Fruit fly (Drosophila melanogaster) whole organism, embryonic: ENCODE data around the gene cav.
A peak's percentile ranks its signal among the peaks of the same experiment; 100 is the strongest.

Experiments
- CG13287 ChIP-seq: fragments of 200-800 bp; sonication (Bioruptor generic); IDR thresholded peaks from 2 replicates; pipeline ENCODE4 v1.3.6; 2022; ENCODE audit warnings: missing biosample characterization, missing genetic modification characterization; ENCODE audit not compliant: partially characterized antibody
- CG14441 ChIP-seq: fragments of 200-800 bp; sonication (Bioruptor generic); IDR thresholded peaks from 2 replicates; pipeline ENCODE4 v1.3.6; 2022; ENCODE audit warnings: missing biosample characterization, missing genetic modification characterization
- CG14667 ChIP-seq: fragments of 200-800 bp; sonication (Bioruptor generic); IDR thresholded peaks from 2 replicates; pipeline ENCODE4 v1.3.6; 2022; ENCODE audit warnings: missing biosample characterization, missing genetic modification characterization
- CG16815 ChIP-seq: fragments of 200-800 bp; sonication (Bioruptor generic); optimal IDR thresholded peaks from 3 replicates; lab custom pipeline; 2017; ENCODE audit warnings: missing biosample characterization, mild to moderate bottlenecking, missing genetic modification characterization
- CG17385 ChIP-seq: fragments of 200-800 bp; sonication (Bioruptor generic); optimal IDR thresholded peaks from 3 replicates; lab custom pipeline; 2018; ENCODE audit warnings: missing biosample characterization, mild to moderate bottlenecking, missing genetic modification characterization
- CG2875 ChIP-seq: fragments of 200-800 bp; sonication (Bioruptor generic); optimal IDR thresholded peaks from 2 replicates; lab custom pipeline; 2017; ENCODE audit warnings: missing biosample characterization, mild to moderate bottlenecking, missing genetic modification characterization, missing genetic modification reagents
- CG31224 ChIP-seq: fragments of 200-800 bp; sonication (Bioruptor generic); IDR thresholded peaks from 2 replicates; pipeline ENCODE4 v1.3.6; 2022; ENCODE audit warnings: missing biosample characterization, missing genetic modification characterization
- CG32532 ChIP-seq: fragments of 200-800 bp; sonication (Bioruptor generic); IDR thresholded peaks from 2 replicates; pipeline ENCODE4 v1.3.6; 2022; ENCODE audit warnings: missing biosample characterization, missing genetic modification characterization
- CG34422 ChIP-seq: fragments of 200-800 bp; sonication (Bioruptor generic); IDR thresholded peaks from 3 replicates; pipeline ENCODE4 v1.3.6; 2022; ENCODE audit warnings: missing biosample characterization, missing genetic modification characterization
- CG6654 ChIP-seq: fragments of 200-800 bp; sonication (Bioruptor generic); optimal IDR thresholded peaks from 2 replicates; lab custom pipeline; 2017; ENCODE audit warnings: missing biosample characterization, mild to moderate bottlenecking, missing genetic modification characterization
- CG8290 ChIP-seq, 3 experiments: fragments of 200-800 bp; sonication (Bioruptor generic); optimal IDR thresholded peaks; 2 replicates each; lab custom pipeline; 2016 to 2019; ENCODE audit warnings: missing biosample characterization in 3 of 3, missing genetic modification characterization in 3 of 3, mild to moderate bottlenecking in 2 of 3, moderate library complexity in 1 of 3
- CG8924 ChIP-seq: fragments of 200-800 bp; optimal IDR thresholded peaks from 3 replicates; lab custom pipeline; 2019; ENCODE audit warnings: missing biosample characterization, mild to moderate bottlenecking, missing genetic modification characterization, moderate library complexity
- Dek ChIP-seq: fragments of 200-800 bp; sonication (Bioruptor generic); optimal IDR thresholded peaks from 3 replicates; lab custom pipeline; 2019; ENCODE audit warnings: missing biosample characterization, mild to moderate bottlenecking, missing genetic modification characterization, moderate library complexity
- E2f2 ChIP-seq: fragments of 200-800 bp; sonication (Bioruptor generic); IDR thresholded peaks from 2 replicates; pipeline ENCODE4 v1.3.6; 2022; ENCODE audit warnings: missing biosample characterization, missing genetic modification characterization
- Ets97D ChIP-seq: fragments of 200-800 bp; sonication (Bioruptor generic); optimal IDR thresholded peaks from 3 replicates; lab custom pipeline; 2016; ENCODE audit warnings: missing biosample characterization, missing genetic modification characterization
- GATAe ChIP-seq: fragments of 200-800 bp; sonication (Bioruptor generic); conservative IDR thresholded peaks from 2 replicates; pipeline ENCODE4 v1.3.6; 2022; ENCODE audit warnings: missing biosample characterization, missing genetic modification characterization
- HLH4C ChIP-seq: fragments of 200-800 bp; sonication (Bioruptor generic); IDR thresholded peaks from 3 replicates; pipeline ENCODE4 v1.3.6; 2022; ENCODE audit warnings: missing biosample characterization, missing genetic modification characterization; ENCODE audit not compliant: partially characterized antibody
- MBD-R2 ChIP-seq: fragments of 200-800 bp; sonication (Bioruptor generic); IDR thresholded peaks from 2 replicates; pipeline ENCODE4 v1.3.6; 2022; ENCODE audit warnings: missing biosample characterization, missing genetic modification characterization
- MESR4 ChIP-seq: fragments of 200-800 bp; sonication (Bioruptor generic); optimal IDR thresholded peaks from 2 replicates; lab custom pipeline; 2018; ENCODE audit warnings: missing biosample characterization, mild to moderate bottlenecking, missing genetic modification characterization, moderate library complexity
- Mrtf ChIP-seq: fragments of 200-800 bp; sonication (Bioruptor generic); IDR thresholded peaks from 3 replicates; pipeline ENCODE4 v1.3.6; 2022; ENCODE audit warnings: missing biosample characterization, missing genetic modification characterization
- Nf-YA ChIP-seq: fragments of 200-800 bp; sonication (Bioruptor generic); IDR thresholded peaks from 2 replicates; pipeline ENCODE4 v1.3.6; 2022; ENCODE audit warnings: missing biosample characterization, missing genetic modification characterization
- Optix ChIP-seq: fragments of 200-800 bp; sonication (Bioruptor generic); IDR thresholded peaks from 3 replicates; pipeline ENCODE4 v1.3.6; 2022; ENCODE audit warnings: missing biosample characterization, missing genetic modification characterization
- Pdp1 ChIP-seq, 2 experiments: fragments of 200-800 bp; sonication (Bioruptor generic); optimal IDR thresholded peaks; 3 replicates each; lab custom pipeline; 2016; ENCODE audit warnings: missing biosample characterization in 2 of 2, missing genetic modification characterization in 2 of 2, mild to moderate bottlenecking in 1 of 2, moderate library complexity in 1 of 2
- Rfx ChIP-seq: fragments of 200-800 bp; sonication (Bioruptor generic); IDR thresholded peaks from 2 replicates; pipeline ENCODE4 v1.3.6; 2022; ENCODE audit warnings: missing biosample characterization, missing genetic modification characterization
- Scr ChIP-seq: fragments of 200-800 bp; sonication (Bioruptor generic); IDR thresholded peaks from 2 replicates; pipeline ENCODE4 v1.3.6; 2022; ENCODE audit warnings: missing biosample characterization, missing genetic modification characterization; ENCODE audit not compliant: partially characterized antibody
- Taf1 ChIP-seq: fragments of 200-800 bp; sonication (Bioruptor generic); IDR thresholded peaks from 2 replicates; pipeline ENCODE4 v1.3.6; 2022; ENCODE audit warnings: missing biosample characterization, missing genetic modification characterization
- abd-A ChIP-seq: fragments of 200-800 bp; sonication (Bioruptor generic); optimal IDR thresholded peaks from 3 replicates; lab custom pipeline; 2019; ENCODE audit warnings: missing biosample characterization, mild to moderate bottlenecking, missing genetic modification characterization, moderate library complexity
- bab2 ChIP-seq: fragments of 200-800 bp; sonication (Bioruptor generic); optimal IDR thresholded peaks from 2 replicates; lab custom pipeline; 2016; ENCODE audit warnings: missing biosample characterization, missing genetic modification characterization
- btn ChIP-seq: fragments of 200-800 bp; sonication (Bioruptor generic); optimal IDR thresholded peaks from 2 replicates; lab custom pipeline; 2016; ENCODE audit warnings: missing biosample characterization, missing genetic modification characterization
- crp ChIP-seq, 2 experiments: fragments of 200-800 bp; sonication (Bioruptor generic); optimal IDR thresholded peaks; 2 replicates in 1 of 2; 3 replicates in 1 of 2; lab custom pipeline; 2017; ENCODE audit warnings: missing biosample characterization in 2 of 2, missing genetic modification characterization in 2 of 2, mild to moderate bottlenecking in 1 of 2, moderate library complexity in 1 of 2
- ems ChIP-seq: fragments of 200-800 bp; sonication (Bioruptor generic); optimal IDR thresholded peaks from 3 replicates; lab custom pipeline; 2016; ENCODE audit warnings: missing biosample characterization, missing genetic modification characterization
- fd102C ChIP-seq: fragments of 200-800 bp; sonication (Bioruptor generic); optimal IDR thresholded peaks from 2 replicates; lab custom pipeline; 2018; ENCODE audit warnings: missing biosample characterization, mild to moderate bottlenecking, missing genetic modification characterization, moderate library complexity
- ftz-f1 ChIP-seq: fragments of 200-800 bp; sonication (Bioruptor generic); optimal IDR thresholded peaks from 2 replicates; lab custom pipeline; 2016; ENCODE audit warnings: missing biosample characterization, missing genetic modification characterization
- grau ChIP-seq: fragments of 200-800 bp; optimal IDR thresholded peaks from 3 replicates; lab custom pipeline; 2019; ENCODE audit warnings: missing biosample characterization, mild to moderate bottlenecking, missing genetic modification characterization, moderate library complexity
- h ChIP-seq: fragments of >200 bp; optimal IDR thresholded peaks from 2 replicates; lab custom pipeline; 2017
- her ChIP-seq: fragments of 200-800 bp; sonication (Bioruptor generic); optimal IDR thresholded peaks from 2 replicates; lab custom pipeline; 2016; ENCODE audit warnings: missing biosample characterization, missing genetic modification characterization
- odd ChIP-seq: fragments of 200-800 bp; sonication (Bioruptor generic); optimal IDR thresholded peaks from 2 replicates; lab custom pipeline; 2017; ENCODE audit warnings: missing biosample characterization, mild to moderate bottlenecking, missing genetic modification characterization
- sima ChIP-seq: fragments of 200-800 bp; sonication (Bioruptor generic); optimal IDR thresholded peaks from 2 replicates; lab custom pipeline; 2016; ENCODE audit warnings: missing biosample characterization, missing genetic modification characterization
- sob ChIP-seq: fragments of 200-800 bp; sonication (Bioruptor generic); IDR thresholded peaks from 2 replicates; pipeline ENCODE4 v1.3.6; 2022; ENCODE audit warnings: missing biosample characterization, missing genetic modification characterization
- trem ChIP-seq: fragments of 200-800 bp; optimal IDR thresholded peaks from 3 replicates; lab custom pipeline; 2019; ENCODE audit warnings: missing biosample characterization, mild to moderate bottlenecking, missing genetic modification characterization, moderate library complexity
- tx ChIP-seq: fragments of 200-800 bp; sonication (Bioruptor generic); optimal IDR thresholded peaks from 2 replicates; lab custom pipeline; 2016; ENCODE audit warnings: missing biosample characterization, missing genetic modification characterization
- unc-4 ChIP-seq: fragments of 200-800 bp; sonication (Bioruptor generic); IDR thresholded peaks from 2 replicates; pipeline ENCODE4 v1.3.6; 2022; ENCODE audit warnings: missing biosample characterization, missing genetic modification characterization; ENCODE audit not compliant: partially characterized antibody
- unpg ChIP-seq: fragments of 200-800 bp; sonication (Bioruptor generic); optimal IDR thresholded peaks from 3 replicates; lab custom pipeline; 2018; ENCODE audit warnings: missing biosample characterization, mild to moderate bottlenecking, missing genetic modification characterization, moderate library complexity
- vfl ChIP-seq: fragments of 200-800 bp; sonication (Bioruptor generic); optimal IDR thresholded peaks from 2 replicates; lab custom pipeline; 2016; ENCODE audit warnings: missing biosample characterization, missing genetic modification characterization
- vvl ChIP-seq: fragments of 200-800 bp; sonication (Bioruptor generic); IDR thresholded peaks from 2 replicates; pipeline ENCODE4 v1.3.6; 2022; ENCODE audit warnings: missing biosample characterization, missing genetic modification characterization
- zf30C ChIP-seq: fragments of 200-800 bp; sonication (Bioruptor generic); optimal IDR thresholded peaks from 3 replicates; lab custom pipeline; 2018; ENCODE audit warnings: missing biosample characterization, mild to moderate bottlenecking, missing genetic modification characterization

The cav gene

DNA sequence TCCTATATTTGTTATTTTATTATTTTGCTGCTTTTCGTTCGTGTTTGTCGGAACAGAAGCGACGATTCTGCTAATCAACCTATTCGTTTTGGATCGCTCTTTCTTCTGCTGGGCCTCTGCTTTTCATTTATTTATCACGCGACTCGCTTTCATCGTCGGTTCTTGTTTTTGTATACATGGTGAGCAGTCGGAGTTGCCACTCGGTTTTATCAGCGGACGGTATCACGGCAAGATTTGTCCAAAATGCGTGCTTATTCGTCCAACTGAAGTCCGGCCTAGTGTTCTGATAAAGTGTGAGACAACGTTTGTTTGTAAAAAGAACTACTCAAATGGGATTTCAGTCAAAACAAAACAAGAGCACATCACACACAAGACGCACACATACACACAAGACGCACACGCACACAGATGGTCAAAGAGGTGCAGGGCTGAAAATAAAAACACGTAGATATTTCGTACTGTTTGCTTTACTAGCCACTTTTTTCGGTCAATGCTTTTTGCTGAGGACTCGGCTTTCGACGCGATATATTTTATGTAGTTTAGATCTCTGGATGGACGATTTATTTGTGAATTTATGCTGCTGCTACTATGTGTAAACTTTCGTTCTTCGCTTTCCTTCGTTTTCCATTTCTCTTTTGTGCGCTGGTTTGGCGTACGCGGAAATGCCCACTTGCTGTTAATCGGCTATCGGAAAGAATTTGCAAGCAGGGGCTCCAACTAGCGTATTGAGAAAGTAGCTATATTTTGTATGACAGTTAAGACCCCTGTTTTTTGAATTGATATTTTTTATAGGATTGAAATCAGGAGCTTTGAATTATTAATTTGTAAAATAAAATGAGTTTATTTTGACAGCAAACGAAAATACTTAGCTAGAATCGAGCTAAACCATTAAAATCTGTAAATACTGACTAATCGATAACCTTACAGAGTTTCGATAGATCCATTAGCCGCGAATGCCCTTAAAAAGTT, 715 bp downstream of the cav start, which contains the start of gene twin (continued):
- TF ChIP-seq unpg = peak; percentile 49

DNA sequence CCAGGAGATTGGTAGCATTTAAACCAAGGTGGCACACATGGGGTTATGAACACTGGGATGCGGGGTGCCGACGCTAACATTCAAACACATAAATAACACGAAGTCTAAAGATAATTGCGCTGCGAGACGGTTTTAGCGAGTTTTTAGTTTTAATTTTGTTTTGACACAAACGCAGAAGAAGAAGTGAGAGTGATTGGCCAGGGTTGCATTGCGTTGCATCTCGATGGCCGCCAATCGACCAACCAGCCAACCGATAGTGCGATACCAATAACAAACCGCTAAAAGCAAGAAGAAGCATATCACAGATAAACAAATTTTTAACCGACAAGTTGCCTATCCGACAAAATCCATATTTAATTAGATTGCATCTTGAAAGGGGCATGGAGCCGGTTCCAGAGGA, 5.8 kb downstream of the cav start, which contains the start of the genes Spps and CG13609:
Spps (minus strand) TSS at position 191 of the 400 bp plus-strand sequence.
CG13609 (plus strand) TSS at position 280 of the 400 bp plus-strand sequence.
- no peak for TF ChIP-seq CG14667 (GFP tag; lab: Robert Waterston, UW)
- no peak for TF ChIP-seq h (lab: Kevin White, UChicago)
- TF ChIP-seq abd-A (tag; lab: Kevin White, UChicago) = no peak
- TF ChIP-seq MBD-R2 (GFP tag; lab: Robert Waterston, UW) = peak; percentile 95
- no peak for TF ChIP-seq sima (GFP tag; lab: Kevin White, UChicago)
- TF ChIP-seq GATAe (GFP tag; lab: Robert Waterston, UW) = peak; percentile 12; the same call in 1 of the 2 replicates
- no peak for TF ChIP-seq CG31224 (GFP tag; lab: Robert Waterston, UW)
- no peak for TF ChIP-seq tx (GFP tag; lab: Kevin White, UChicago)
- no peak for TF ChIP-seq CG2875 (GFP tag; lab: Kevin White, UChicago)
- peak; percentile 100 for TF ChIP-seq CG17385 (GFP tag; lab: Kevin White, UChicago)
- peak; percentile 57 for TF ChIP-seq CG8924 (tag; lab: Kevin White, UChicago)
- peak; percentile 26 for TF ChIP-seq ftz-f1 (GFP tag; lab: Kevin White, UChicago)
- TF ChIP-seq CG13287 = peak; percentile 96
- peak; percentile 7 for TF ChIP-seq zf30C
- TF ChIP-seq vfl (GFP tag; lab: Kevin White, UChicago) = no peak
- TF ChIP-seq her (GFP tag; lab: Kevin White, UChicago) = peak; percentile 22
- peak; percentile 66 for TF ChIP-seq Rfx (GFP tag; lab: Robert Waterston, UW)
- 0 out of 2 replicates have a peak, but pooled peaks have one; percentile 5 for TF ChIP-seq CG14441 (GFP tag; lab: Robert Waterston, UW)
- TF ChIP-seq ems = peak; percentile 1
- peak; percentile 93 for TF ChIP-seq Ets97D (GFP tag; lab: Kevin White, UChicago)
- peak; percentile 100 for TF ChIP-seq HLH4C (GFP tag; lab: Robert Waterston, UW)
- peak; percentile 91 for TF ChIP-seq Scr (GFP tag; lab: Robert Waterston, UW)
- peak; percentile 83 for TF ChIP-seq unc-4 (GFP tag; lab: Robert Waterston, UW)
- no peak for TF ChIP-seq Taf1 (GFP tag; lab: Robert Waterston, UW)
- peak; percentile 47; the same call in 1 of the 2 replicates for TF ChIP-seq sob (GFP tag; lab: Robert Waterston, UW)
- peak; percentile 42; the same call in 1 of the 3 replicates for TF ChIP-seq CG34422 (GFP tag; lab: Robert Waterston, UW)
- no peak for TF ChIP-seq fd102C (GFP tag; lab: Kevin White, UChicago)
- peak; percentile 72 for TF ChIP-seq E2f2 (GFP tag; lab: Robert Waterston, UW)
- TF ChIP-seq bab2 = no peak
- peak in 1 of 2 experiments; percentile 12 for TF ChIP-seq Pdp1 (GFP tag; optimal IDR thresholded peaks at IDR 0.05; lab: Kevin White, UChicago)
- peak; percentile 40 for TF ChIP-seq grau
- no peak for TF ChIP-seq CG6654 (GFP tag; lab: Kevin White, UChicago)
- no peak for TF ChIP-seq btn (GFP tag; lab: Kevin White, UChicago)
- TF ChIP-seq odd (GFP tag; lab: Kevin White, UChicago) = no peak
- TF ChIP-seq crp (GFP tag; optimal IDR thresholded peaks at IDR 0.05; lab: Kevin White, UChicago) = peak in 1 of 2 experiments; percentile 1
- TF ChIP-seq CG8290 (GFP tag; optimal IDR thresholded peaks at IDR 0.05; lab: Kevin White, UChicago) = peak; percentile 9
- peak in 1 of 2 experiments; percentile 74 for TF ChIP-seq CG8290 (tag; optimal IDR thresholded peaks at IDR 0.05; lab: Kevin White, UChicago)
- no peak for TF ChIP-seq Optix
- 0 out of 2 replicates have a peak, but pooled peaks have one; percentile 20 for TF ChIP-seq Nf-YA (GFP tag; lab: Robert Waterston, UW)
- TF ChIP-seq Dek (tag; lab: Kevin White, UChicago) = no peak
- TF ChIP-seq MESR4 (GFP tag; lab: Kevin White, UChicago) = peak; percentile 87
- no peak for TF ChIP-seq Mrtf (GFP tag; lab: Robert Waterston, UW)
- no peak for TF ChIP-seq CG16815
- TF ChIP-seq CG32532 (GFP tag; lab: Robert Waterston, UW) = 0 out of 2 replicates have a peak, but pooled peaks have one; percentile 27
- TF ChIP-seq vvl (GFP tag; lab: Robert Waterston, UW) = peak; percentile 44
- peak; percentile 88 for TF ChIP-seq trem (tag; lab: Kevin White, UChicago)
